Worm (Caenorhabditis elegans): Measurements from ENCODE around the gene fbxa-201.

Gene fbxa-201

ce11 chrV:2011777-2012176 is 36.6 kb downstream of the fbxa-201 start, which contains the start of gene F59A7.7:
Gene F59A7.7 (plus strand): TSS chrV:2012077.
- TF ChIP-seq lin-15B (tag; optimal IDR thresholded peaks at IDR 0.05) (no peak), lsy-12 (tag; optimal IDR thresholded peaks at IDR 0.05) (no peak), zag-1 (tag; optimal IDR thresholded peaks at IDR 0.05) (no peak), nhr-23 (tag; optimal IDR thresholded peaks at IDR 0.05) (no peak)

ce11 chrV:2013824-2014223 is 38.7 kb downstream of the fbxa-201 start, which contains the start of gene F59A7.11:
Gene F59A7.11 (minus strand): TSS chrV:2013924.
- TF ChIP-seq sea-2 (GFP tag; optimal IDR thresholded peaks at IDR 0.05) (no peak), jun-1 (tag; optimal IDR thresholded peaks at IDR 0.05) (no peak), lin-15B (tag; optimal IDR thresholded peaks at IDR 0.05) (no peak), ceh-82 (tag; optimal IDR thresholded peaks at IDR 0.05) (no peak), mdl-1 (tag; optimal IDR thresholded peaks at IDR 0.05) (no peak), fkh-10 (GFP tag; optimal IDR thresholded peaks at IDR 0.05) (no peak), pha-4 (tag; optimal IDR thresholded peaks at IDR 0.05) (no peak), tbx-2 (tag; optimal IDR thresholded peaks at IDR 0.05) (no peak), nhr-77 (tag; optimal IDR thresholded peaks at IDR 0.05) (no peak), unc-62 (GFP tag; optimal IDR thresholded peaks at IDR 0.05) (no peak), nfya-1 (tag; optimal IDR thresholded peaks at IDR 0.05; ENCODE audit: insufficient read depth) (no peak), nhr-67 (tag; optimal IDR thresholded peaks at IDR 0.05) (no peak), nhr-23 (tag; optimal IDR thresholded peaks at IDR 0.05) (no peak)

- no peak for TF ChIP-seq unc-39 (tag; optimal IDR thresholded peaks at IDR 0.05)
- TF ChIP-seq nhr-11 (tag; optimal IDR thresholded peaks at IDR 0.05): no peak
- TF ChIP-seq elt-2 (tag; optimal IDR thresholded peaks at IDR 0.05): no peak
- no peak for TF ChIP-seq fkh-2 (tag; optimal IDR thresholded peaks at IDR 0.05)
- no peak for TF ChIP-seq lsy-12 (tag; optimal IDR thresholded peaks at IDR 0.05)
- TF ChIP-seq tbx-2 (tag; optimal IDR thresholded peaks at IDR 0.05): no peak
- no peak for TF ChIP-seq eor-1 (tag; optimal IDR thresholded peaks at IDR 0.05)
- TF ChIP-seq lin-39 (tag; optimal IDR thresholded peaks at IDR 0.05): no peak
- TF ChIP-seq snpc-4 (tag; optimal IDR thresholded peaks at IDR 0.05): no peak
- TF ChIP-seq nhr-76 (tag; optimal IDR thresholded peaks at IDR 0.05): no peak
- TF ChIP-seq lin-15B (tag; optimal IDR thresholded peaks at IDR 0.05): no peak
- no peak for TF ChIP-seq nhr-67 (tag; optimal IDR thresholded peaks at IDR 0.05)
- TF ChIP-seq nhr-43 (tag; optimal IDR thresholded peaks at IDR 0.05; ENCODE audit: poor library complexity, severe bottlenecking): no peak
Observed at ce11 chrV:2016428-2016827, 41.3 kb downstream of the fbxa-201 start, which contains the start of gene F59A7.2. Gene F59A7.2 (minus strand): TSS chrV:2016528.

- TF ChIP-seq nhr-23 (tag; optimal IDR thresholded peaks at IDR 0.05): no peak
- TF ChIP-seq mdl-1 (tag; optimal IDR thresholded peaks at IDR 0.05): no peak
- no peak for TF ChIP-seq ceh-28 (tag; optimal IDR thresholded peaks at IDR 0.05)
- TF ChIP-seq nhr-12 (tag; optimal IDR thresholded peaks at IDR 0.05): no peak
- TF ChIP-seq egl-5 (tag; optimal IDR thresholded peaks at IDR 0.05): no peak
- no peak for TF ChIP-seq ztf-4 (tag; optimal IDR thresholded peaks at IDR 0.05)
- no peak for TF ChIP-seq fkh-10 (GFP tag; optimal IDR thresholded peaks at IDR 0.05)
- no peak for TF ChIP-seq zag-1 (tag; optimal IDR thresholded peaks at IDR 0.05)
- TF ChIP-seq aly-2 (tag; optimal IDR thresholded peaks at IDR 0.05): no peak
- TF ChIP-seq lin-15B (tag; optimal IDR thresholded peaks at IDR 0.05): no peak
- TF ChIP-seq nhr-25 (tag; optimal IDR thresholded peaks at IDR 0.05): no peak
- TF ChIP-seq daf-12 (tag; optimal IDR thresholded peaks at IDR 0.05): no peak
Observed at ce11 chrV:2018689-2019088, 43.5 kb downstream of the fbxa-201 start, which contains the start of gene F59A7.14. Gene F59A7.14 (plus strand): TSS chrV:2018989.

- TF ChIP-seq nfya-1 (tag; optimal IDR thresholded peaks at IDR 0.05; ENCODE audit: insufficient read depth): no peak
- TF ChIP-seq snpc-4 (tag; optimal IDR thresholded peaks at IDR 0.05): no peak
- no peak for TF ChIP-seq ceh-9 (tag; optimal IDR thresholded peaks at IDR 0.05)
- TF ChIP-seq mdl-1 (tag; optimal IDR thresholded peaks at IDR 0.05): no peak
- no peak for TF ChIP-seq ztf-4 (tag; optimal IDR thresholded peaks at IDR 0.05)
- TF ChIP-seq ama-1 (optimal IDR thresholded peaks at IDR 0.05): no peak
- TF ChIP-seq pha-4 (tag; optimal IDR thresholded peaks at IDR 0.05): no peak
- TF ChIP-seq mml-1 (tag; optimal IDR thresholded peaks at IDR 0.05): no peak
- TF ChIP-seq nhr-23 (tag; optimal IDR thresholded peaks at IDR 0.05): no peak
- no peak for TF ChIP-seq ZK546.5 (tag; optimal IDR thresholded peaks at IDR 0.05)
- no peak for TF ChIP-seq R02D3.7 (tag; optimal IDR thresholded peaks at IDR 0.05)
- no peak for TF ChIP-seq tbx-2 (tag; optimal IDR thresholded peaks at IDR 0.05)
Observed at ce11 chrV:2021283-2021682, 46.1 kb downstream of the fbxa-201 start.

Measured in whole organism, L3 larva.